Worm (Caenorhabditis elegans): ENCODE measurements around the gene eat-6.

DNA sequence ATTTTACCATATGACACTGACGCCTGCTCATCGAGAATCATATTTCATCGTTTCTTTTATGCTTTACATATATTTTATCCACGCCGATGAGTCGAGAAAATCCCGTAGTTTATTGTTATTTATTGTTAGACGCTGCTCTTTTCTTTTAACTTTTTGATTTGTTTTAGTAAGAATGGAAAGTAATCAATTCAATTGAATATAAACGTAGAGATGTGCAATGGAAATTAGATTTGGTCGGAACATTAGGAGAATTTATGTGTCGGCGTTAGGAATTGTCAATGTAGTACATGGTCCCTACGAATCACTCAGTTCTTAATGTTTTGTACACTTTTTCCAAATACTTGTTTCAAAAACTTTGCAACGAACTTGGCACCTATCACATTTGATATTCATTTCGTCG, 35.4 kb upstream of the eat-6 start:
- TF ChIP-seq flt-1 (GFP tag; IDR thresholded peaks at IDR 0.05) (no peak), ztf-23 (GFP tag; IDR thresholded peaks at IDR 0.05) (no peak), tab-1 (GFP tag; IDR thresholded peaks at IDR 0.05) (no peak), med-1 (GFP tag; optimal IDR thresholded peaks at IDR 0.05; ENCODE audit: insufficient read depth) (no peak), T22C8.4 (GFP tag; IDR thresholded peaks at IDR 0.05) (no peak), klf-2 (GFP tag; conservative IDR thresholded peaks at IDR 0.05) (no peak), ref-1 (GFP tag; conservative IDR thresholded peaks at IDR 0.05) (no peak), cog-1 (tag; optimal IDR thresholded peaks at IDR 0.05) (no peak)
